Fruit fly (Drosophila melanogaster) whole organism, embryonic: ENCODE measurements around the gene Tsp96F.

Source experiments
- Abd-B ChIP-seq: fragments of 200-800 bp; sonication (Bioruptor generic); optimal IDR thresholded peaks from 2 replicates; lab custom pipeline; 2018; ENCODE audit warnings: missing biosample characterization, mild to moderate bottlenecking, missing genetic modification characterization, moderate library complexity
- Adf1 ChIP-seq: fragments of 200-800 bp; sonication (Bioruptor generic); IDR thresholded peaks from 2 replicates; pipeline ENCODE4 v1.3.6; 2022; ENCODE audit warnings: missing biosample characterization, missing genetic modification characterization
- Atf6 ChIP-seq: fragments of 200-800 bp; sonication (Bioruptor generic); IDR thresholded peaks from 2 replicates; pipeline ENCODE4 v1.3.6; 2022; ENCODE audit warnings: missing biosample characterization, missing genetic modification characterization
- Bgb ChIP-seq: fragments of 200-800 bp; sonication (Bioruptor generic); IDR thresholded peaks from 2 replicates; pipeline ENCODE4 v1.3.6; 2022; ENCODE audit warnings: missing biosample characterization, missing genetic modification characterization; ENCODE audit not compliant: partially characterized antibody
- CG10209 ChIP-seq: fragments of 200-800 bp; sonication (Bioruptor generic); optimal IDR thresholded peaks from 3 replicates; lab custom pipeline; 2017; ENCODE audit warnings: missing biosample characterization, mild to moderate bottlenecking, missing genetic modification characterization, missing genetic modification reagents
- CG10462 ChIP-seq: fragments of 200-800 bp; sonication (Bioruptor generic); optimal IDR thresholded peaks from 2 replicates; lab custom pipeline; 2016; ENCODE audit warnings: missing biosample characterization, missing genetic modification characterization
- CG11398 ChIP-seq: fragments of 200-800 bp; sonication (Bioruptor generic); optimal IDR thresholded peaks from 2 replicates; lab custom pipeline; 2016; ENCODE audit warnings: missing biosample characterization, missing genetic modification characterization
- CG11696 ChIP-seq: fragments of 200-800 bp; sonication (Bioruptor generic); IDR thresholded peaks from 2 replicates; pipeline ENCODE4 v1.3.6; 2022; ENCODE audit warnings: missing biosample characterization, missing genetic modification characterization
- CG11723 ChIP-seq: fragments of 200-800 bp; sonication (Bioruptor generic); optimal IDR thresholded peaks from 2 replicates; lab custom pipeline; 2017; ENCODE audit warnings: missing biosample characterization, mild to moderate bottlenecking, missing genetic modification characterization
- CG12219 ChIP-seq: fragments of 200-800 bp; sonication (Bioruptor generic); optimal IDR thresholded peaks from 3 replicates; lab custom pipeline; 2018; ENCODE audit warnings: missing biosample characterization, mild to moderate bottlenecking, missing genetic modification characterization
- CG13424 ChIP-seq: fragments of 200-800 bp; sonication (Bioruptor generic); optimal IDR thresholded peaks from 2 replicates; lab custom pipeline; 2019; ENCODE audit warnings: missing biosample characterization, mild to moderate bottlenecking, missing genetic modification characterization, moderate library complexity
- CG15479 ChIP-seq: fragments of 200-800 bp; sonication (Bioruptor generic); optimal IDR thresholded peaks from 3 replicates; lab custom pipeline; 2019; ENCODE audit warnings: missing biosample characterization, mild to moderate bottlenecking, missing genetic modification characterization, moderate library complexity
- CG17568 ChIP-seq: fragments of 200-800 bp; sonication (Bioruptor generic); optimal IDR thresholded peaks from 2 replicates; lab custom pipeline; 2018; ENCODE audit warnings: missing biosample characterization, mild to moderate bottlenecking, missing genetic modification characterization, moderate library complexity
- CG18599 ChIP-seq: fragments of 200-800 bp; sonication (Bioruptor generic); optimal IDR thresholded peaks from 3 replicates; lab custom pipeline; 2017; ENCODE audit warnings: missing biosample characterization, missing genetic modification characterization, mild to moderate bottlenecking, moderate library complexity, missing genetic modification reagents
- CG18619 ChIP-seq: fragments of 200-800 bp; sonication (Bioruptor generic); optimal IDR thresholded peaks from 3 replicates; lab custom pipeline; 2017; ENCODE audit warnings: missing biosample characterization, mild to moderate bottlenecking, missing genetic modification characterization
- CG2889 ChIP-seq: fragments of 200-800 bp; sonication (Bioruptor generic); IDR thresholded peaks from 3 replicates; pipeline ENCODE4 v1.3.6; 2022; ENCODE audit warnings: missing biosample characterization, missing genetic modification characterization
- CG32772 ChIP-seq: fragments of 200-800 bp; sonication (Bioruptor generic); IDR thresholded peaks from 2 replicates; pipeline ENCODE4 v1.3.6; 2022; ENCODE audit warnings: missing biosample characterization, missing genetic modification characterization
- CG34224 ChIP-seq: fragments of 200-800 bp; sonication (Bioruptor generic); IDR thresholded peaks from 3 replicates; pipeline ENCODE4 v1.3.6; 2022; ENCODE audit warnings: missing biosample characterization, missing genetic modification characterization; ENCODE audit not compliant: partially characterized antibody
- CG3847 ChIP-seq: fragments of 200-800 bp; sonication (Bioruptor generic); IDR thresholded peaks from 2 replicates; pipeline ENCODE4 v1.3.6; 2022; ENCODE audit warnings: missing biosample characterization, missing genetic modification characterization
- CG4360 ChIP-seq: fragments of 200-800 bp; sonication (Bioruptor generic); IDR thresholded peaks from 2 replicates; pipeline ENCODE4 v1.3.6; 2022; ENCODE audit warnings: missing biosample characterization, missing genetic modification characterization
- CG5953 ChIP-seq: fragments of 200-800 bp; sonication (Bioruptor generic); IDR thresholded peaks from 2 replicates; pipeline ENCODE4 v1.3.6; 2022; ENCODE audit warnings: missing biosample characterization, missing genetic modification characterization
- CG7271 ChIP-seq: fragments of 200-800 bp; sonication (Bioruptor generic); optimal IDR thresholded peaks from 2 replicates; lab custom pipeline; 2018; ENCODE audit warnings: missing biosample characterization, mild to moderate bottlenecking, missing genetic modification characterization, moderate library complexity
- CG7928 ChIP-seq: fragments of 200-800 bp; sonication (Bioruptor generic); optimal IDR thresholded peaks from 2 replicates; lab custom pipeline; 2017; ENCODE audit warnings: missing biosample characterization, mild to moderate bottlenecking, missing genetic modification characterization
- CG8359 ChIP-seq: fragments of 200-800 bp; sonication (Bioruptor generic); optimal IDR thresholded peaks from 2 replicates; lab custom pipeline; 2017; ENCODE audit warnings: missing biosample characterization, mild to moderate bottlenecking, missing genetic modification characterization, borderline replicate concordance
- CG9215 ChIP-seq: fragments of 200-800 bp; sonication (Bioruptor generic); IDR thresholded peaks from 2 replicates; pipeline ENCODE4 v1.3.6; 2022; ENCODE audit warnings: missing biosample characterization, missing genetic modification characterization
- D19B ChIP-seq: fragments of 200-800 bp; sonication (Bioruptor generic); optimal IDR thresholded peaks from 2 replicates; lab custom pipeline; 2017; ENCODE audit warnings: missing biosample characterization, mild to moderate bottlenecking, missing genetic modification characterization
- Drgx ChIP-seq: fragments of 200-800 bp; sonication (Bioruptor generic); IDR thresholded peaks from 2 replicates; pipeline ENCODE4 v1.3.6; 2022; ENCODE audit warnings: missing biosample characterization, missing genetic modification characterization
- Elba2 ChIP-seq: fragments of 200-800 bp; sonication (Bioruptor generic); optimal IDR thresholded peaks from 3 replicates; lab custom pipeline; 2016; ENCODE audit warnings: missing biosample characterization, missing genetic modification characterization
- Hsf ChIP-seq: fragments of 200-800 bp; sonication (Bioruptor generic); optimal IDR thresholded peaks from 3 replicates; lab custom pipeline; 2016; ENCODE audit warnings: missing biosample characterization, missing genetic modification characterization
- MBD-R2 ChIP-seq: fragments of 200-800 bp; sonication (Bioruptor generic); IDR thresholded peaks from 2 replicates; pipeline ENCODE4 v1.3.6; 2022; ENCODE audit warnings: missing biosample characterization, missing genetic modification characterization
- MESR4 ChIP-seq: fragments of 200-800 bp; sonication (Bioruptor generic); optimal IDR thresholded peaks from 2 replicates; lab custom pipeline; 2018; ENCODE audit warnings: missing biosample characterization, mild to moderate bottlenecking, missing genetic modification characterization, moderate library complexity
- Mad ChIP-seq: fragments of 200-800 bp; sonication (Bioruptor generic); optimal IDR thresholded peaks from 2 replicates; lab custom pipeline; 2016; ENCODE audit warnings: missing biosample characterization, missing genetic modification characterization
- Myb ChIP-seq: fragments of 200-800 bp; sonication (Bioruptor generic); optimal IDR thresholded peaks from 2 replicates; lab custom pipeline; 2016; ENCODE audit warnings: missing biosample characterization, missing genetic modification characterization
- Tbp ChIP-seq: fragments of >200 bp; optimal IDR thresholded peaks from 2 replicates; lab custom pipeline; 2018; ENCODE audit warnings: missing biosample characterization, missing genetic modification characterization
- YL-1 ChIP-seq: fragments of 200-800 bp; sonication (Bioruptor generic); optimal IDR thresholded peaks from 3 replicates; lab custom pipeline; 2017; ENCODE audit warnings: missing biosample characterization, mild to moderate bottlenecking, missing genetic modification characterization
- cg ChIP-seq: fragments of 200-800 bp; sonication (Bioruptor generic); optimal IDR thresholded peaks from 3 replicates; lab custom pipeline; 2019; ENCODE audit warnings: missing biosample characterization, mild to moderate bottlenecking, missing genetic modification characterization, moderate library complexity
- chinmo ChIP-seq: fragments of 200-800 bp; sonication (Bioruptor generic); IDR thresholded peaks from 4 replicates; pipeline ENCODE4 v1.3.6; 2022; ENCODE audit warnings: missing biosample characterization, missing genetic modification characterization; ENCODE audit not compliant: partially characterized antibody
- chn ChIP-seq: fragments of 200-800 bp; sonication (Bioruptor generic); optimal IDR thresholded peaks from 2 replicates; lab custom pipeline; 2016; ENCODE audit warnings: missing biosample characterization, missing genetic modification characterization
- croc ChIP-seq: fragments of 200-800 bp; sonication (Bioruptor generic); conservative IDR thresholded peaks from 3 replicates; pipeline ENCODE4 v1.3.6; 2022; ENCODE audit warnings: missing biosample characterization, missing genetic modification characterization
- ems ChIP-seq: fragments of 200-800 bp; sonication (Bioruptor generic); optimal IDR thresholded peaks from 3 replicates; lab custom pipeline; 2016; ENCODE audit warnings: missing biosample characterization, missing genetic modification characterization
- hth ChIP-seq: fragments of >200 bp; optimal IDR thresholded peaks from 2 replicates; lab custom pipeline; 2017; ENCODE audit warnings: inconsistent platforms
- jigr1 ChIP-seq: fragments of 200-800 bp; sonication (Bioruptor generic); IDR thresholded peaks from 3 replicates; pipeline ENCODE4 v1.3.6; 2022; ENCODE audit warnings: missing biosample characterization, missing genetic modification characterization
- kay ChIP-seq: fragments of 200-800 bp; sonication (Bioruptor generic); optimal IDR thresholded peaks from 2 replicates; lab custom pipeline; 2016; ENCODE audit warnings: missing biosample characterization, missing genetic modification characterization
- onecut ChIP-seq: fragments of 200-800 bp; sonication (Bioruptor generic); IDR thresholded peaks from 2 replicates; pipeline ENCODE4 v1.3.6; 2022; ENCODE audit warnings: missing biosample characterization, missing genetic modification characterization
- otp ChIP-seq: fragments of 200-800 bp; sonication (Bioruptor generic); IDR thresholded peaks from 3 replicates; pipeline ENCODE4, ENCODE4 v1.3.6; 2022; ENCODE audit warnings: missing biosample characterization, missing genetic modification characterization
- sd ChIP-seq: fragments of 200-800 bp; sonication (Bioruptor generic); optimal IDR thresholded peaks from 3 replicates; lab custom pipeline; 2018; ENCODE audit warnings: missing biosample characterization, mild to moderate bottlenecking, missing genetic modification characterization, moderate library complexity
- shn ChIP-seq: fragments of 200-800 bp; sonication (Bioruptor generic); optimal IDR thresholded peaks from 3 replicates; lab custom pipeline; 2016; ENCODE audit warnings: missing biosample characterization, missing genetic modification characterization
- twi ChIP-seq: fragments of 200-800 bp; optimal IDR thresholded peaks from 2 replicates; lab custom pipeline; 2019; ENCODE audit warnings: missing biosample characterization, mild to moderate bottlenecking, missing genetic modification characterization, moderate library complexity
- zfh2 ChIP-seq: fragments of 200-800 bp; sonication (Bioruptor generic); optimal IDR thresholded peaks from 2 replicates; lab custom pipeline; 2016; ENCODE audit warnings: missing biosample characterization, missing genetic modification characterization

The Tsp96F gene

DNA sequence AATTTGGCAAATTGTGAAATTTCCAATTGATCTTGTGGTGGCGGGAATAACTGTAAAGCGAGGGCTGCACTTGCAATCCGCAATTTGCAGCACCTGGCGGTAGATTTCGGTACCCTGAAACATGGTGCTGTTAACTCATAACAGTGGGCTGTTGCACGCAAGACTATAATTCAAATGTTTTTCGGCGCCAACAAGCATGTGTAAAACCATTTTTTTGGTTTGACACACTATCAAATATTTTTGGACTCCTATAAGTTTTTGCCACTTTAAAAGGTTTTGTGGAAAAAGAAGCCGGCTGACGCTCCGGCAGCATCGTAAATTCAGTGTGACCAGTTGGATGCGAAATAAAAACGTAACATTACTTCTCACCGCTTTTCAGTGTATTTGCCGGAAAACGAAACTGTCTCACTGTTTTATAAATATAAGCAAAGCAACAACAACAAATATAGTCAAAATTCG lies 30.0 kb downstream of the Tsp96F start, which contains the start of the genes CG14545 and CG5886 (continued):
- no peak for TF ChIP-seq Bgb (GFP tag; lab: Robert Waterston, UW)
- TF ChIP-seq chn = no peak
- no peak for TF ChIP-seq twi (tag; lab: Kevin White, UChicago)
- TF ChIP-seq CG10462 = no peak
- peak; percentile 84 for TF ChIP-seq CG4360
- TF ChIP-seq CG18599 = no peak
- no peak for TF ChIP-seq Drgx (GFP tag; lab: Robert Waterston, UW)
- no peak for TF ChIP-seq CG8359 (GFP tag; lab: Kevin White, UChicago)
- TF ChIP-seq CG10209 (GFP tag; lab: Kevin White, UChicago) = no peak
- no peak for TF ChIP-seq kay (GFP tag; lab: Kevin White, UChicago)
- no peak for TF ChIP-seq Atf6
- peak; percentile 19 for TF ChIP-seq YL-1 (GFP tag; lab: Kevin White, UChicago)
- no peak for TF ChIP-seq sd (tag; lab: Kevin White, UChicago)
- peak; percentile 94 for TF ChIP-seq Elba2 (GFP tag; lab: Kevin White, UChicago)
- no peak for TF ChIP-seq Tbp (GFP tag; lab: Kevin White, UChicago)
- no peak for TF ChIP-seq CG34224
- no peak for TF ChIP-seq CG32772
- TF ChIP-seq Mad (GFP tag; lab: Kevin White, UChicago) = no peak
- no peak for TF ChIP-seq CG17568 (GFP tag; lab: Kevin White, UChicago)
- no peak for TF ChIP-seq CG11696 (GFP tag; lab: Robert Waterston, UW)
- TF ChIP-seq ems (GFP tag; lab: Kevin White, UChicago) = no peak
- TF ChIP-seq CG2889 (GFP tag; lab: Robert Waterston, UW) = no peak
- TF ChIP-seq CG11723 = no peak
- TF ChIP-seq CG15479 (GFP tag; lab: Kevin White, UChicago) = no peak
- TF ChIP-seq MESR4 (GFP tag; lab: Kevin White, UChicago) = no peak
- TF ChIP-seq Abd-B (GFP tag; lab: Kevin White, UChicago) = no peak
- no peak for TF ChIP-seq CG13424 (tag; lab: Kevin White, UChicago)
- no peak for TF ChIP-seq CG3847 (GFP tag; lab: Robert Waterston, UW)
- no peak for TF ChIP-seq Adf1
- no peak for TF ChIP-seq CG9215 (GFP tag; lab: Robert Waterston, UW)
- no peak for TF ChIP-seq croc (GFP tag; lab: Robert Waterston, UW)
- TF ChIP-seq CG11398 = no peak
- no peak for TF ChIP-seq zfh2
- no peak for TF ChIP-seq D19B (GFP tag; lab: Kevin White, UChicago)
- TF ChIP-seq Hsf (GFP tag; lab: Kevin White, UChicago) = no peak
- TF ChIP-seq CG7928 (GFP tag; lab: Kevin White, UChicago) = peak; percentile 88
- no peak for TF ChIP-seq jigr1 (GFP tag; lab: Robert Waterston, UW)
- no peak for TF ChIP-seq cg
- TF ChIP-seq shn = no peak
- no peak for TF ChIP-seq CG18619 (GFP tag; lab: Kevin White, UChicago)
- no peak for TF ChIP-seq CG7271 (tag; lab: Kevin White, UChicago)
- TF ChIP-seq CG5953 (GFP tag; lab: Robert Waterston, UW) = no peak
- TF ChIP-seq chinmo (GFP tag; lab: Robert Waterston, UW) = no peak
- TF ChIP-seq MBD-R2 (GFP tag; lab: Robert Waterston, UW) = peak; percentile 44; the same call in 1 of the 2 replicates
- no peak for TF ChIP-seq onecut (GFP tag; lab: Robert Waterston, UW)
- TF ChIP-seq hth (lab: Kevin White, UChicago) = no peak
- TF ChIP-seq otp (GFP tag; lab: Robert Waterston, UW) = no peak
- TF ChIP-seq CG12219 (GFP tag; lab: Kevin White, UChicago) = no peak
- peak; percentile 53 for TF ChIP-seq Myb (GFP tag; lab: Kevin White, UChicago)
